Worm (Caenorhabditis elegans): Measurements from ENCODE around the gene C01G12.7.

DNA sequence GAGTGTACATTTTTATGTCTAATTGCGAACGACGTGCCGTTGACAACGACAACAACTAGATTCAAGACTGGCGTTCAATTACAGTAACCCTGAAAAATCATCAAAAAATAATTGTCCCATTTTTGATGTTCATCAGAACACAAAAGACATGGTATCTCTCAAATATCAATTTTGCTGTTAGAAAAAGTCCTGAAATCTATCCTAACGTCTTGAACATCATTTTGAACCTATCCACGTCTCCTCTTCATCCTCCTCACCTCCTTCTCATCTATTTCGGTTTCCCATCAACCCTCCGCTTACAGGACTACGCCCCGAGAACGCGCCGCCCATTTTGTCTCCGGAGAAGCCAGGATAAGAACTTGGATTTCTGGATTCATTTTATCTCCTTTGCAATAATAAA, 24.0 kb upstream of the C01G12.7 start, which contains the start of gene mltn-9:
- no peak for TF ChIP-seq C38D4.7 (GFP tag; optimal IDR thresholded peaks at IDR 0.05)
- no peak for TF ChIP-seq unc-42 (tag; optimal IDR thresholded peaks at IDR 0.05)
- no peak for TF ChIP-seq unc-55 (GFP tag; optimal IDR thresholded peaks at IDR 0.05)
- TF ChIP-seq npax-4 (tag; optimal IDR thresholded peaks at IDR 0.05): no peak
- TF ChIP-seq hlh-15 (tag; optimal IDR thresholded peaks at IDR 0.05): no peak
- TF ChIP-seq ttx-3 (tag; optimal IDR thresholded peaks at IDR 0.05): no peak
- no peak for TF ChIP-seq hlh-8 (tag; optimal IDR thresholded peaks at IDR 0.05)
- TF ChIP-seq ahr-1 (tag; optimal IDR thresholded peaks at IDR 0.05): no peak
- TF ChIP-seq pha-4 (tag; optimal IDR thresholded peaks at IDR 0.05): no peak
- TF ChIP-seq pag-3 (tag; optimal IDR thresholded peaks at IDR 0.05; ENCODE audit: borderline replicate concordance): no peak
